Fruit fly (Drosophila melanogaster) whole organism, embryonic: ENCODE measurements around the gene eIF3l.

Experiments
- Atf3 ChIP-seq: fragments of 200-800 bp; sonication (Bioruptor generic); optimal IDR thresholded peaks from 3 replicates; lab custom pipeline; 2016; ENCODE audit warnings: missing biosample characterization, missing genetic modification characterization
- BEAF-32 ChIP-seq: fragments of 200-800 bp; sonication (Bioruptor generic); optimal IDR thresholded peaks from 3 replicates; lab custom pipeline; 2017; ENCODE audit warnings: missing biosample characterization, missing genetic modification characterization, mild to moderate bottlenecking, moderate library complexity, missing genetic modification reagents
- Bgb ChIP-seq: fragments of 200-800 bp; sonication (Bioruptor generic); IDR thresholded peaks from 2 replicates; pipeline ENCODE4 v1.3.6; 2022; ENCODE audit warnings: missing biosample characterization, missing genetic modification characterization; ENCODE audit not compliant: partially characterized antibody
- CG10654 ChIP-seq: fragments of 200-800 bp; sonication (Bioruptor generic); optimal IDR thresholded peaks from 2 replicates; lab custom pipeline; 2016; ENCODE audit warnings: missing biosample characterization, missing genetic modification characterization
- CG11456 ChIP-seq: fragments of 200-800 bp; sonication (Bioruptor generic); IDR thresholded peaks from 3 replicates; pipeline ENCODE4 v1.3.6; 2022; ENCODE audit warnings: missing biosample characterization, missing genetic modification characterization
- CG11504 ChIP-seq: fragments of 200-800 bp; sonication (Bioruptor generic); optimal IDR thresholded peaks from 3 replicates; lab custom pipeline; 2019; ENCODE audit warnings: missing biosample characterization, mild to moderate bottlenecking, missing genetic modification characterization, moderate library complexity
- CG12071 ChIP-seq: fragments of 200-800 bp; sonication (Bioruptor generic); optimal IDR thresholded peaks from 3 replicates; lab custom pipeline; 2018; ENCODE audit warnings: missing biosample characterization, mild to moderate bottlenecking, missing genetic modification characterization
- CG1233 ChIP-seq: fragments of 200-800 bp; sonication (Bioruptor generic); optimal IDR thresholded peaks from 4 replicates; lab custom pipeline; 2018; ENCODE audit warnings: missing biosample characterization, mild to moderate bottlenecking, missing genetic modification characterization
- CG12391 ChIP-seq: fragments of 200-800 bp; sonication (Bioruptor generic); optimal IDR thresholded peaks from 3 replicates; lab custom pipeline; 2018; ENCODE audit warnings: missing biosample characterization, mild to moderate bottlenecking, missing genetic modification characterization, moderate library complexity
- CG17612 ChIP-seq: fragments of 200-800 bp; sonication (Bioruptor generic); IDR thresholded peaks from 2 replicates; pipeline ENCODE4 v1.3.6; 2022; ENCODE audit warnings: missing biosample characterization, missing genetic modification characterization
- CG34422 ChIP-seq: fragments of 200-800 bp; sonication (Bioruptor generic); IDR thresholded peaks from 3 replicates; pipeline ENCODE4 v1.3.6; 2022; ENCODE audit warnings: missing biosample characterization, missing genetic modification characterization
- CG6272 ChIP-seq: fragments of 200-800 bp; sonication (Bioruptor generic); IDR thresholded peaks from 2 replicates; pipeline ENCODE4 v1.3.6; 2022; ENCODE audit warnings: missing biosample characterization, missing genetic modification characterization
- CG7271 ChIP-seq: fragments of 200-800 bp; sonication (Bioruptor generic); optimal IDR thresholded peaks from 2 replicates; lab custom pipeline; 2018; ENCODE audit warnings: missing biosample characterization, mild to moderate bottlenecking, missing genetic modification characterization, moderate library complexity
- D ChIP-seq, 2 experiments: fragments of 200-800 bp in 1 of 2; fragments of >200 bp in 1 of 2; sonication (Bioruptor generic) in 1 of 2; optimal IDR thresholded peaks; 2 replicates in 1 of 2; 3 replicates in 1 of 2; lab custom pipeline; 2017; ENCODE audit warnings: mild to moderate bottlenecking in 1 of 2, missing biosample characterization in 1 of 2, missing genetic modification characterization in 1 of 2, missing genetic modification reagents in 1 of 2
- Dad ChIP-seq: fragments of 200-800 bp; sonication (Bioruptor generic); optimal IDR thresholded peaks from 3 replicates; lab custom pipeline; 2016; ENCODE audit warnings: missing biosample characterization, missing genetic modification characterization
- Dbx ChIP-seq: fragments of 200-800 bp; sonication (Bioruptor generic); IDR thresholded peaks from 3 replicates; pipeline ENCODE4 v1.3.6; 2022; ENCODE audit warnings: missing biosample characterization, missing genetic modification characterization
- Doc3 ChIP-seq: fragments of 200-800 bp; sonication (Bioruptor generic); IDR thresholded peaks from 3 replicates; pipeline ENCODE4 v1.3.6; 2022; ENCODE audit warnings: missing biosample characterization, missing genetic modification characterization; ENCODE audit not compliant: partially characterized antibody
- Dref ChIP-seq: fragments of 200-800 bp; sonication (Bioruptor generic); IDR thresholded peaks from 2 replicates; pipeline ENCODE4 v1.3.6; 2022; ENCODE audit warnings: missing biosample characterization, missing genetic modification characterization
- Fer1 ChIP-seq: fragments of 200-800 bp; sonication (Bioruptor generic); optimal IDR thresholded peaks from 2 replicates; lab custom pipeline; 2017; ENCODE audit warnings: missing biosample characterization, mild to moderate bottlenecking, missing genetic modification characterization
- Fer3 ChIP-seq: fragments of 200-800 bp; sonication (Bioruptor generic); optimal IDR thresholded peaks from 2 replicates; lab custom pipeline; 2018; ENCODE audit warnings: missing biosample characterization, mild to moderate bottlenecking, missing genetic modification characterization, moderate library complexity
- Jarid2 ChIP-seq: fragments of 200-800 bp; sonication (Bioruptor generic); optimal IDR thresholded peaks from 3 replicates; lab custom pipeline; 2017; ENCODE audit warnings: mild to moderate bottlenecking, missing biosample characterization, missing genetic modification reagents, missing genetic modification characterization
- Lhr ChIP-seq: fragments of 200-800 bp; sonication (Bioruptor generic); optimal IDR thresholded peaks from 3 replicates; lab custom pipeline; 2017; ENCODE audit warnings: mild to moderate bottlenecking, missing biosample characterization, missing genetic modification reagents, missing genetic modification characterization
- Max ChIP-seq: fragments of 200-800 bp; sonication (Bioruptor generic); optimal IDR thresholded peaks from 2 replicates; lab custom pipeline; 2016; ENCODE audit warnings: missing biosample characterization, mild to moderate bottlenecking, missing genetic modification characterization
- NK7.1 ChIP-seq: fragments of 200-800 bp; sonication (Bioruptor generic); optimal IDR thresholded peaks from 3 replicates; lab custom pipeline; 2016; ENCODE audit warnings: missing biosample characterization, missing genetic modification characterization
- Opbp ChIP-seq: fragments of 200-800 bp; sonication (Bioruptor generic); IDR thresholded peaks from 3 replicates; pipeline ENCODE4 v1.3.6; 2022; ENCODE audit warnings: missing biosample characterization, missing genetic modification characterization; ENCODE audit not compliant: partially characterized antibody
- Pdp1 ChIP-seq, 2 experiments: fragments of 200-800 bp; sonication (Bioruptor generic); optimal IDR thresholded peaks; 3 replicates each; lab custom pipeline; 2016; ENCODE audit warnings: missing biosample characterization in 2 of 2, missing genetic modification characterization in 2 of 2, mild to moderate bottlenecking in 1 of 2, moderate library complexity in 1 of 2
- Scr ChIP-seq: fragments of 200-800 bp; sonication (Bioruptor generic); IDR thresholded peaks from 2 replicates; pipeline ENCODE4 v1.3.6; 2022; ENCODE audit warnings: missing biosample characterization, missing genetic modification characterization; ENCODE audit not compliant: partially characterized antibody
- Taf1 ChIP-seq: fragments of 200-800 bp; sonication (Bioruptor generic); IDR thresholded peaks from 2 replicates; pipeline ENCODE4 v1.3.6; 2022; ENCODE audit warnings: missing biosample characterization, missing genetic modification characterization
- YL-1 ChIP-seq: fragments of 200-800 bp; sonication (Bioruptor generic); optimal IDR thresholded peaks from 3 replicates; lab custom pipeline; 2017; ENCODE audit warnings: missing biosample characterization, mild to moderate bottlenecking, missing genetic modification characterization
- amos ChIP-seq: fragments of 200-800 bp; sonication (Bioruptor generic); IDR thresholded peaks from 2 replicates; pipeline ENCODE4 v1.3.6; 2022; ENCODE audit warnings: missing biosample characterization, missing genetic modification characterization; ENCODE audit not compliant: partially characterized antibody
- aop ChIP-seq: fragments of 200-800 bp; sonication (Bioruptor generic); IDR thresholded peaks from 2 replicates; pipeline ENCODE4 v1.3.6; 2022; ENCODE audit warnings: missing biosample characterization, missing genetic modification characterization
- ato ChIP-seq: fragments of 200-800 bp; sonication (Bioruptor generic); IDR thresholded peaks from 2 replicates; pipeline ENCODE4 v1.3.6; 2022; ENCODE audit warnings: missing biosample characterization, missing genetic modification characterization; ENCODE audit not compliant: partially characterized antibody
- bowl ChIP-seq: fragments of 200-800 bp; sonication (Bioruptor generic); IDR thresholded peaks from 2 replicates; pipeline ENCODE4 v1.3.6; 2022; ENCODE audit warnings: missing biosample characterization, missing genetic modification characterization
- cg ChIP-seq: fragments of 200-800 bp; sonication (Bioruptor generic); optimal IDR thresholded peaks from 3 replicates; lab custom pipeline; 2019; ENCODE audit warnings: missing biosample characterization, mild to moderate bottlenecking, missing genetic modification characterization, moderate library complexity
- croc ChIP-seq: fragments of 200-800 bp; sonication (Bioruptor generic); conservative IDR thresholded peaks from 3 replicates; pipeline ENCODE4 v1.3.6; 2022; ENCODE audit warnings: missing biosample characterization, missing genetic modification characterization
- crol ChIP-seq: fragments of 200-800 bp; sonication (Bioruptor generic); IDR thresholded peaks from 2 replicates; pipeline ENCODE4 v1.3.6; 2022; ENCODE audit warnings: missing biosample characterization, missing genetic modification characterization
- da ChIP-seq: fragments of 200-800 bp; sonication (Bioruptor generic); optimal IDR thresholded peaks from 2 replicates; lab custom pipeline; 2016; ENCODE audit warnings: missing biosample characterization, missing genetic modification characterization
- fd64A ChIP-seq: fragments of 200-800 bp; sonication (Bioruptor generic); optimal IDR thresholded peaks from 3 replicates; lab custom pipeline; 2018; ENCODE audit warnings: missing biosample characterization, mild to moderate bottlenecking, missing genetic modification characterization
- gsb ChIP-seq: fragments of 200-800 bp; sonication (Bioruptor generic); IDR thresholded peaks from 2 replicates; pipeline ENCODE4 v1.3.6; 2022; ENCODE audit warnings: missing biosample characterization, missing genetic modification characterization
- ind ChIP-seq: fragments of 200-800 bp; sonication (Bioruptor generic); optimal IDR thresholded peaks from 3 replicates; lab custom pipeline; 2016; ENCODE audit warnings: missing biosample characterization, missing genetic modification characterization
- jing ChIP-seq: fragments of 200-800 bp; sonication (Bioruptor generic); optimal IDR thresholded peaks from 2 replicates; lab custom pipeline; 2018; ENCODE audit warnings: missing biosample characterization, mild to moderate bottlenecking, missing genetic modification characterization
- jumu ChIP-seq: fragments of 200-800 bp; sonication (Bioruptor generic); optimal IDR thresholded peaks from 3 replicates; lab custom pipeline; 2016; ENCODE audit warnings: missing biosample characterization, missing genetic modification characterization
- odd ChIP-seq: fragments of 200-800 bp; sonication (Bioruptor generic); optimal IDR thresholded peaks from 2 replicates; lab custom pipeline; 2017; ENCODE audit warnings: missing biosample characterization, mild to moderate bottlenecking, missing genetic modification characterization
- ro ChIP-seq: fragments of 200-800 bp; sonication (Bioruptor generic); IDR thresholded peaks from 2 replicates; pipeline ENCODE4 v1.3.6; 2022; ENCODE audit warnings: missing biosample characterization, missing genetic modification characterization
- sens ChIP-seq: fragments of 200-800 bp; sonication (Bioruptor generic); peaks from one replicate; lab custom pipeline; 2016; ENCODE audit warnings: missing biosample characterization, missing genetic modification characterization
- stwl ChIP-seq: fragments of 200-800 bp; sonication (Bioruptor generic); optimal IDR thresholded peaks from 3 replicates; lab custom pipeline; 2018; ENCODE audit warnings: missing biosample characterization, mild to moderate bottlenecking, missing genetic modification characterization, moderate library complexity
- usp ChIP-seq: fragments of >200 bp; optimal IDR thresholded peaks from 2 replicates; lab custom pipeline; 2017; ENCODE audit warnings: missing biosample characterization, missing genetic modification characterization
- vvl ChIP-seq: fragments of 200-800 bp; sonication (Bioruptor generic); IDR thresholded peaks from 2 replicates; pipeline ENCODE4 v1.3.6; 2022; ENCODE audit warnings: missing biosample characterization, missing genetic modification characterization
- wek ChIP-seq: fragments of 200-800 bp; sonication (Bioruptor generic); optimal IDR thresholded peaks from 3 replicates; lab custom pipeline; 2018; ENCODE audit warnings: missing biosample characterization, mild to moderate bottlenecking, missing genetic modification characterization, moderate library complexity
- yki ChIP-seq: fragments of >200 bp; optimal IDR thresholded peaks from 3 replicates; lab custom pipeline; 2018
- zf30C ChIP-seq: fragments of 200-800 bp; sonication (Bioruptor generic); optimal IDR thresholded peaks from 3 replicates; lab custom pipeline; 2018; ENCODE audit warnings: missing biosample characterization, mild to moderate bottlenecking, missing genetic modification characterization

The eIF3l gene

dm6 chr3L:12118156-12118555, 27.7 kb downstream of the eIF3l start, which contains the start of gene ssp (continued):
- peak; percentile 56; the same call in 1 of the 2 replicates for TF ChIP-seq ato (GFP tag; lab: Robert Waterston, UW)
- TF ChIP-seq YL-1 (GFP tag; lab: Kevin White, UChicago) = peak; percentile 28
- peak in 1 of 2 experiments; percentile 47 for TF ChIP-seq Pdp1 (GFP tag; optimal IDR thresholded peaks at IDR 0.05; lab: Kevin White, UChicago)
- peak; percentile 86 for TF ChIP-seq Opbp (GFP tag; lab: Robert Waterston, UW)
- TF ChIP-seq Atf3 = no peak
- TF ChIP-seq vvl (GFP tag; lab: Robert Waterston, UW) = no peak
- no peak for TF ChIP-seq Fer3 (tag; lab: Kevin White, UChicago)
- no peak for TF ChIP-seq Lhr (GFP tag; lab: Kevin White, UChicago)
- TF ChIP-seq odd (GFP tag; lab: Kevin White, UChicago) = no peak
- TF ChIP-seq gsb (GFP tag; lab: Robert Waterston, UW) = no peak
- TF ChIP-seq CG6272 (GFP tag; lab: Robert Waterston, UW) = no peak
- no peak for TF ChIP-seq croc
- peak; percentile 79 for TF ChIP-seq Doc3
- no peak for TF ChIP-seq CG17612 (GFP tag; lab: Robert Waterston, UW)
- peak; percentile 21 for TF ChIP-seq CG12391
- no peak for TF ChIP-seq ind (GFP tag; lab: Kevin White, UChicago)
- TF ChIP-seq Bgb (GFP tag; lab: Robert Waterston, UW) = peak; percentile 82
- TF ChIP-seq da = no peak
- peak; percentile 79 for TF ChIP-seq stwl (tag; lab: Kevin White, UChicago)
- no peak for TF ChIP-seq crol (GFP tag; lab: Robert Waterston, UW)
- no peak for TF ChIP-seq wek (GFP tag; lab: Kevin White, UChicago)
- no peak for TF ChIP-seq jumu
- TF ChIP-seq Dbx (GFP tag; lab: Robert Waterston, UW) = no peak
- no peak for TF ChIP-seq Jarid2 (GFP tag; lab: Kevin White, UChicago)
- no peak for TF ChIP-seq cg (GFP tag; lab: Kevin White, UChicago)
- no peak for TF ChIP-seq NK7.1 (GFP tag; lab: Kevin White, UChicago)
- TF ChIP-seq fd64A (GFP tag; lab: Kevin White, UChicago) = no peak
- no peak for TF ChIP-seq D (optimal IDR thresholded peaks at IDR 0.05; lab: Kevin White, UChicago)
- no peak for TF ChIP-seq D (GFP tag; optimal IDR thresholded peaks at IDR 0.05; lab: Kevin White, UChicago)
- TF ChIP-seq bowl (GFP tag; lab: Robert Waterston, UW) = no peak
- TF ChIP-seq CG7271 (tag; lab: Kevin White, UChicago) = peak; percentile 36
- peak; percentile 87 for TF ChIP-seq Dref (GFP tag; lab: Robert Waterston, UW)
- TF ChIP-seq CG34422 (GFP tag; lab: Robert Waterston, UW) = peak; percentile 20; the same call in 1 of the 3 replicates
- TF ChIP-seq ro (GFP tag; lab: Robert Waterston, UW) = no peak
- TF ChIP-seq CG11456 (GFP tag; lab: Robert Waterston, UW) = no peak
- no peak for TF ChIP-seq Max (GFP tag; lab: Kevin White, UChicago)
- no peak for TF ChIP-seq CG12071
- no peak for TF ChIP-seq zf30C (GFP tag; lab: Kevin White, UChicago)
- TF ChIP-seq Dad (GFP tag; lab: Kevin White, UChicago) = no peak
- TF ChIP-seq aop (GFP tag; lab: Robert Waterston, UW) = no peak
- no peak for TF ChIP-seq CG11504 (tag; lab: Kevin White, UChicago)
- no peak for TF ChIP-seq usp
- no peak for TF ChIP-seq Fer1
- peak; percentile 84 for TF ChIP-seq Scr (GFP tag; lab: Robert Waterston, UW)
- peak; percentile 77 for TF ChIP-seq BEAF-32 (GFP tag; lab: Kevin White, UChicago)
- no peak for TF ChIP-seq Taf1 (GFP tag; lab: Robert Waterston, UW)
- TF ChIP-seq amos (GFP tag; lab: Robert Waterston, UW) = peak; percentile 79
- TF ChIP-seq jing = no peak
- no peak for TF ChIP-seq CG10654 (GFP tag; lab: Kevin White, UChicago)
- peak; percentile 7 for TF ChIP-seq sens
- TF ChIP-seq CG1233 = no peak
- TF ChIP-seq yki (lab: Kevin White, UChicago) = no peak
